Worm (Caenorhabditis elegans) whole organism, L4 larva: ENCODE results near the gene srz-29.

Source experiments
- aly-2 ChIP-seq: sonication (generic microtip); optimal IDR thresholded peaks from 2 replicates; lab custom pipeline; 2018; ENCODE audit warnings: missing biosample characterization, missing genetic modification characterization
- ceh-82 ChIP-seq: sonication (generic microtip); optimal IDR thresholded peaks from 2 replicates; lab custom pipeline; 2017; ENCODE audit warnings: missing biosample characterization, missing genetic modification characterization
- ces-1 ChIP-seq: fragments of 150-350 bp; sonication (generic microtip); optimal IDR thresholded peaks from 4 replicates; lab custom pipeline; 2014; ENCODE audit warnings: missing biosample characterization, missing genetic modification reagents, missing genetic modification characterization
- dve-1 ChIP-seq: sonication (generic microtip); optimal IDR thresholded peaks from 2 replicates; lab custom pipeline; 2017; ENCODE audit warnings: antibody characterized with exemption, mild to moderate bottlenecking, missing genetic modification characterization, missing compliant biosample characterization; ENCODE audit not compliant: insufficient read depth
- hlh-30 ChIP-seq: sonication (generic microtip); optimal IDR thresholded peaks from 2 replicates; lab custom pipeline; 2017; ENCODE audit warnings: antibody characterized with exemption, mild to moderate bottlenecking, missing genetic modification characterization, missing compliant biosample characterization; ENCODE audit not compliant: insufficient read depth
- madf-5 ChIP-seq, 2 experiments: fragments of 200-800 bp; sonication (Bioruptor generic); IDR thresholded peaks; 2 replicates each; pipeline ENCODE4 v1.3.6; 2022; ENCODE audit warnings: missing compliant biosample characterization in 2 of 2, missing genetic modification characterization in 2 of 2
- mxl-3 ChIP-seq: fragments of 200-800 bp; sonication (Bioruptor generic); optimal IDR thresholded peaks from 2 replicates; lab custom pipeline; 2018; ENCODE audit warnings: mild to moderate bottlenecking, missing genetic modification characterization, missing compliant biosample characterization
- nhr-10 ChIP-seq: fragments of 150-350 bp; optimal IDR thresholded peaks from 2 replicates; lab custom pipeline; 2014; ENCODE audit warnings: missing biosample characterization, missing genetic modification characterization
- pha-4 ChIP-seq, 2 experiments: fragments of 150-350 bp in 1 of 2; fragments of 200-800 bp in 1 of 2; sonication (Bioruptor generic) in 1 of 2; IDR thresholded peaks in 1 of 2; optimal IDR thresholded peaks in 1 of 2; 2 replicates each; pipeline versions ENCODE4 v1.3.6 to Lab custom; 2014 to 2022; ENCODE audit warnings: missing genetic modification characterization in 2 of 2, missing genetic modification reagents in 2 of 2, missing biosample characterization in 1 of 2, missing compliant biosample characterization in 1 of 2
- php-3 ChIP-seq: fragments of 200-800 bp; sonication (Bioruptor generic); IDR thresholded peaks from 2 replicates; pipeline ENCODE4 v1.3.6; 2022; ENCODE audit warnings: missing genetic modification reagents, missing genetic modification characterization, missing compliant biosample characterization
- unc-62 ChIP-seq, 3 experiments: fragments of 150-350 bp in 1 of 3; sonication (generic microtip); optimal IDR thresholded peaks in 2 of 3; peaks in 1 of 3; 1 replicate in 1 of 3; 2 replicates in 2 of 3; lab custom pipeline; 2014 to 2017; ENCODE audit warnings: missing biosample characterization in 3 of 3, missing genetic modification characterization in 3 of 3, missing genetic modification reagents in 3 of 3, missing genotype in 1 of 3

DNA sequence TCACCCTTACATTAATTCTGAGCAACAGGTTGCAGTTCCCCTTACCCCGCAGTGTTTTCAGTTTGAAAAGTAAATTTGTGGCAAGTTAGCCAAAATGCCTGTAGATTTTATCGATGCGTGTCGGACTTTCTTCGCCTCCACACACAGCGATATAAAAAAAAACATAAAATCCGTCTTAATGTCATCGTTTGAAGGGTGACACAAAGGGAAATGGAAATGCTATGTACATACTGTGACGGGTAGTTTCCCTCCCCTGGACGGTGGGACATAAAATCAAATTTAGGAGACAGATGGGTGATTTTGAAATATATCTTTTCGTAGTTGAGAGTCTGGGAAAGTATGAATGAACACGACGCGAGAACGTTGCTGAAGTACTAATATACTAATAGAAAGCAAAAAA is 46.8 kb upstream of the srz-29 start:
- no peak for TF ChIP-seq nhr-10
- TF ChIP-seq ces-1 (GFP tag; lab: Kevin White, UChicago): no peak
- no peak for TF ChIP-seq mxl-3 (GFP tag; lab: Kevin White, UChicago)
- no peak for TF ChIP-seq aly-2
- TF ChIP-seq php-3 (GFP tag; lab: Robert Waterston, UW): no peak
- TF ChIP-seq madf-5 (GFP tag; IDR thresholded peaks at IDR 0.05; lab: Robert Waterston, UW): no peak
- no peak for TF ChIP-seq hlh-30 (tag; lab: Kevin White, UChicago)
- no peak for TF ChIP-seq ceh-82 (tag; lab: Kevin White, UChicago)
- TF ChIP-seq unc-62 (GFP tag; optimal IDR thresholded peaks at IDR 0.05 in 1 of 2; lab: Kevin White, UChicago): no peak
- no peak for TF ChIP-seq unc-62 (tag; optimal IDR thresholded peaks at IDR 0.05; lab: Kevin White, UChicago)
- no peak for TF ChIP-seq pha-4 (GFP tag; IDR thresholded peaks at IDR 0.05; lab: Robert Waterston, UW)
- no peak for TF ChIP-seq pha-4 (tag; optimal IDR thresholded peaks at IDR 0.05; lab: Kevin White, UChicago)
- no peak for TF ChIP-seq dve-1 (tag; lab: Kevin White, UChicago)
